Worm (Caenorhabditis elegans) whole organism, L4 larva: ENCODE results near the gene F07A11.4.
A peak's percentile ranks its signal among the peaks of the same experiment; 100 is the strongest.

Experiments
- F26F4.8 ChIP-seq: fragments of 200-800 bp; sonication (Bioruptor generic); conservative IDR thresholded peaks from 2 replicates; pipeline ENCODE4 v1.3.6; 2022; ENCODE audit warnings: missing genetic modification characterization, missing compliant biosample characterization
- F37D6.2 ChIP-seq: sonication (generic microtip); optimal IDR thresholded peaks from 2 replicates; lab custom pipeline; 2016; ENCODE audit warnings: mild to moderate bottlenecking, missing genetic modification characterization, missing compliant biosample characterization
- F44E2.7 ChIP-seq: fragments of 200-800 bp; sonication (Bioruptor generic); IDR thresholded peaks from 2 replicates; pipeline ENCODE4 v2.1.2; 2022; ENCODE audit warnings: missing genetic modification characterization, missing compliant biosample characterization
- R02D3.7 ChIP-seq: fragments of 150-350 bp; sonication (generic microtip); optimal IDR thresholded peaks from 3 replicates; lab custom pipeline; 2014; ENCODE audit warnings: missing biosample characterization, missing genetic modification characterization
- T20F7.1 ChIP-seq: fragments of 200-800 bp; sonication (Bioruptor generic); optimal IDR thresholded peaks from 2 replicates; lab custom pipeline; 2018; ENCODE audit warnings: mild to moderate bottlenecking, missing genetic modification characterization, missing compliant biosample characterization
- T26A8.4 ChIP-seq: fragments of 200-800 bp; sonication (Bioruptor generic); IDR thresholded peaks from 2 replicates; pipeline ENCODE4 v1.3.6; 2022; ENCODE audit warnings: missing genetic modification characterization, missing compliant biosample characterization
- Y105C5A.15 ChIP-seq: fragments of 200-800 bp; sonication (Bioruptor generic); IDR thresholded peaks from 2 replicates; pipeline ENCODE4 v1.3.6; 2022; ENCODE audit warnings: missing genetic modification characterization, missing compliant biosample characterization
- ZK337.2 ChIP-seq: fragments of 200-800 bp; sonication (Bioruptor generic); IDR thresholded peaks from 2 replicates; pipeline ENCODE4 v1.3.6; 2022; ENCODE audit warnings: missing genetic modification reagents, missing genetic modification characterization, missing compliant biosample characterization
- ZK546.5 ChIP-seq, 2 experiments: sonication (generic microtip); optimal IDR thresholded peaks; 2 replicates each; lab custom pipeline; 2017; ENCODE audit warnings: missing biosample characterization in 2 of 2, missing genetic modification characterization in 2 of 2
- ama-1 ChIP-seq: fragments of 150-350 bp; optimal IDR thresholded peaks from 2 replicates; lab custom pipeline; 2014; ENCODE audit warnings: inconsistent platforms, mixed read lengths
- attf-4 ChIP-seq: sonication (generic microtip); optimal IDR thresholded peaks from 3 replicates; lab custom pipeline; 2017; ENCODE audit warnings: missing biosample characterization, missing genetic modification characterization
- ceh-20 ChIP-seq: fragments of 200-800 bp; sonication (Bioruptor generic); IDR thresholded peaks from 2 replicates; pipeline ENCODE4 v1.3.6; 2022; ENCODE audit warnings: missing genetic modification reagents, missing genetic modification characterization, missing compliant biosample characterization
- ceh-28 ChIP-seq: fragments of 150-350 bp; optimal IDR thresholded peaks from 2 replicates; lab custom pipeline; 2014; ENCODE audit warnings: missing biosample characterization, missing genetic modification reagents, missing genetic modification characterization
- ceh-44 ChIP-seq: fragments of 200-800 bp; sonication (Bioruptor generic); IDR thresholded peaks from 2 replicates; pipeline ENCODE4 v1.3.6; 2022; ENCODE audit warnings: missing genetic modification reagents, missing genetic modification characterization, missing compliant biosample characterization
- ceh-62 ChIP-seq: sonication (generic microtip); optimal IDR thresholded peaks from 2 replicates; lab custom pipeline; 2017; ENCODE audit warnings: missing biosample characterization, missing genetic modification characterization
- ceh-82 ChIP-seq: sonication (generic microtip); optimal IDR thresholded peaks from 2 replicates; lab custom pipeline; 2017; ENCODE audit warnings: missing biosample characterization, missing genetic modification characterization
- ces-1 ChIP-seq: fragments of 150-350 bp; sonication (generic microtip); optimal IDR thresholded peaks from 4 replicates; lab custom pipeline; 2014; ENCODE audit warnings: missing biosample characterization, missing genetic modification reagents, missing genetic modification characterization
- ctbp-1 ChIP-seq: fragments of 200-800 bp; sonication (Bioruptor generic); IDR thresholded peaks from 2 replicates; pipeline ENCODE4 v1.3.6; 2022; ENCODE audit warnings: missing genetic modification reagents, missing genetic modification characterization, missing compliant biosample characterization
- daf-12 ChIP-seq: fragments of 150-350 bp; optimal IDR thresholded peaks from 2 replicates; lab custom pipeline; 2014; ENCODE audit warnings: missing biosample characterization, missing genetic modification reagents, missing genetic modification characterization
- dmd-6 ChIP-seq: fragments of 200-800 bp; sonication (Bioruptor generic); IDR thresholded peaks from 2 replicates; pipeline ENCODE4 v1.3.6; 2022; ENCODE audit warnings: missing genetic modification reagents, missing genetic modification characterization, missing compliant biosample characterization
- dmd-8 ChIP-seq: fragments of 200-800 bp; sonication (Bioruptor generic); IDR thresholded peaks from 2 replicates; pipeline ENCODE4 v1.3.6; 2022; ENCODE audit warnings: missing genetic modification characterization, missing compliant biosample characterization
- dmd-9 ChIP-seq: fragments of 200-800 bp; sonication (Bioruptor generic); IDR thresholded peaks from 2 replicates; pipeline ENCODE4 v1.3.6; 2022; ENCODE audit warnings: missing genetic modification reagents, missing genetic modification characterization, missing compliant biosample characterization
- fkh-10 ChIP-seq: fragments of 150-350 bp; optimal IDR thresholded peaks from 2 replicates; lab custom pipeline; 2014; ENCODE audit warnings: missing biosample characterization, missing genetic modification reagents, missing genetic modification characterization
- hif-1 ChIP-seq, 2 experiments: sonication (generic microtip); optimal IDR thresholded peaks; 2 replicates each; lab custom pipeline; 2016 to 2017; ENCODE audit warnings: missing compliant biosample characterization in 2 of 2, missing genetic modification characterization in 2 of 2, missing genetic modification reagents in 2 of 2, missing genotype in 2 of 2, mild to moderate bottlenecking in 1 of 2
- hlh-11 ChIP-seq: fragments of 200-800 bp; sonication (Bioruptor generic); optimal IDR thresholded peaks from 2 replicates; lab custom pipeline; 2018; ENCODE audit warnings: mild to moderate bottlenecking, missing genetic modification characterization, missing compliant biosample characterization
- hlh-30 ChIP-seq: sonication (generic microtip); optimal IDR thresholded peaks from 2 replicates; lab custom pipeline; 2017; ENCODE audit warnings: antibody characterized with exemption, mild to moderate bottlenecking, missing genetic modification characterization, missing compliant biosample characterization; ENCODE audit not compliant: insufficient read depth
- lim-7 ChIP-seq: fragments of 200-800 bp; sonication (Bioruptor generic); IDR thresholded peaks from 2 replicates; pipeline ENCODE4 v1.3.6; 2022; ENCODE audit warnings: missing genetic modification characterization, missing compliant biosample characterization
- lin-13 ChIP-seq: fragments of 150-350 bp; optimal IDR thresholded peaks from 2 replicates; lab custom pipeline; 2014; ENCODE audit warnings: missing biosample characterization, missing genetic modification reagents, missing genetic modification characterization
- lin-29 ChIP-seq: fragments of 200-800 bp; sonication (Bioruptor generic); IDR thresholded peaks from 2 replicates; pipeline ENCODE4 v1.3.6; 2022; ENCODE audit warnings: missing genetic modification reagents, missing genetic modification characterization, missing compliant biosample characterization
- lin-39 ChIP-seq: fragments of 150-350 bp; optimal IDR thresholded peaks from 2 replicates; lab custom pipeline; 2014; ENCODE audit warnings: missing biosample characterization, missing genetic modification reagents, missing genetic modification characterization
- madf-5 ChIP-seq, 2 experiments: fragments of 200-800 bp; sonication (Bioruptor generic); IDR thresholded peaks; 2 replicates each; pipeline ENCODE4 v1.3.6; 2022; ENCODE audit warnings: missing compliant biosample characterization in 2 of 2, missing genetic modification characterization in 2 of 2
- madf-9 ChIP-seq: fragments of 200-800 bp; sonication (Bioruptor generic); conservative IDR thresholded peaks from 2 replicates; pipeline ENCODE4 v1.3.6; 2022; ENCODE audit warnings: missing genetic modification reagents, missing genetic modification characterization, missing compliant biosample characterization
- mdl-1 ChIP-seq, 2 experiments: fragments of 150-350 bp in 1 of 2; sonication (generic microtip) in 1 of 2; optimal IDR thresholded peaks; 2 replicates each; lab custom pipeline; 2014 to 2017; ENCODE audit warnings: missing biosample characterization in 2 of 2, missing genetic modification characterization in 2 of 2
- mes-2 ChIP-seq: sonication (generic microtip); optimal IDR thresholded peaks from 2 replicates; lab custom pipeline; 2016; ENCODE audit warnings: missing genotype, mild to moderate bottlenecking, missing genetic modification characterization, missing compliant biosample characterization; ENCODE audit not compliant: poor library complexity, severe bottlenecking
- mxl-2 ChIP-seq: fragments of 200-800 bp; sonication (Bioruptor generic); conservative IDR thresholded peaks from 2 replicates; pipeline ENCODE4 v1.3.6; 2022; ENCODE audit warnings: missing genetic modification reagents, missing genetic modification characterization, missing compliant biosample characterization
- mxl-3 ChIP-seq: fragments of 200-800 bp; sonication (Bioruptor generic); optimal IDR thresholded peaks from 2 replicates; lab custom pipeline; 2018; ENCODE audit warnings: mild to moderate bottlenecking, missing genetic modification characterization, missing compliant biosample characterization
- nhr-102 ChIP-seq: sonication (generic microtip); optimal IDR thresholded peaks from 2 replicates; lab custom pipeline; 2016; ENCODE audit warnings: mild to moderate bottlenecking, missing genetic modification characterization, moderate library complexity, missing compliant biosample characterization
- nhr-111 ChIP-seq: fragments of 200-800 bp; sonication (Bioruptor generic); optimal IDR thresholded peaks from 2 replicates; lab custom pipeline; 2018; ENCODE audit warnings: mild to moderate bottlenecking, missing genetic modification characterization, missing compliant biosample characterization
- nhr-237 ChIP-seq: sonication (generic microtip); optimal IDR thresholded peaks from 2 replicates; lab custom pipeline; 2017; ENCODE audit warnings: missing biosample characterization, missing genetic modification characterization
- nhr-42 ChIP-seq: fragments of 200-800 bp; sonication (Bioruptor generic); IDR thresholded peaks from 2 replicates; pipeline ENCODE4 v1.3.6; 2022; ENCODE audit warnings: missing genetic modification characterization, missing compliant biosample characterization
- nhr-48 ChIP-seq: sonication (generic microtip); optimal IDR thresholded peaks from 2 replicates; lab custom pipeline; 2016; ENCODE audit warnings: mild to moderate bottlenecking, missing genetic modification characterization, missing compliant biosample characterization
- nhr-6 ChIP-seq: fragments of 150-350 bp; optimal IDR thresholded peaks from 2 replicates; lab custom pipeline; 2014; ENCODE audit warnings: missing biosample characterization, missing genetic modification characterization
- php-3 ChIP-seq: fragments of 200-800 bp; sonication (Bioruptor generic); IDR thresholded peaks from 2 replicates; pipeline ENCODE4 v1.3.6; 2022; ENCODE audit warnings: missing genetic modification reagents, missing genetic modification characterization, missing compliant biosample characterization
- pqm-1 ChIP-seq: sonication (generic microtip); optimal IDR thresholded peaks from 2 replicates; lab custom pipeline; 2017; ENCODE audit warnings: missing biosample characterization, missing genetic modification characterization
- snpc-1.2 ChIP-seq: fragments of 200-800 bp; sonication (Bioruptor generic); IDR thresholded peaks from 2 replicates; pipeline ENCODE4 v1.3.6; 2022; ENCODE audit warnings: missing genetic modification reagents, missing genetic modification characterization, missing compliant biosample characterization
- spr-1 ChIP-seq: sonication (generic microtip); optimal IDR thresholded peaks from 2 replicates; lab custom pipeline; 2016; ENCODE audit warnings: mild to moderate bottlenecking, missing genetic modification characterization, missing compliant biosample characterization
- tra-1 ChIP-seq: fragments of 200-800 bp; sonication (Bioruptor generic); IDR thresholded peaks from 2 replicates; pipeline ENCODE4 v1.3.6; 2022; ENCODE audit warnings: missing genetic modification reagents, missing genetic modification characterization, missing compliant biosample characterization
- unc-130 ChIP-seq: sonication (generic microtip); optimal IDR thresholded peaks from 2 replicates; lab custom pipeline; 2016; ENCODE audit warnings: missing genetic modification reagents, missing genetic modification characterization, missing compliant biosample characterization
- unc-39 ChIP-seq: sonication (generic microtip); optimal IDR thresholded peaks from 2 replicates; lab custom pipeline; 2017; ENCODE audit warnings: missing biosample characterization, missing genetic modification characterization
- vab-7 ChIP-seq: fragments of 200-800 bp; sonication (Bioruptor generic); IDR thresholded peaks from 2 replicates; pipeline ENCODE4 v1.3.6; 2022; ENCODE audit warnings: missing genetic modification reagents, missing genetic modification characterization, missing compliant biosample characterization
- zfp-2 ChIP-seq: sonication (generic microtip); optimal IDR thresholded peaks from 2 replicates; lab custom pipeline; 2016; ENCODE audit warnings: mild to moderate bottlenecking, missing genetic modification characterization, missing compliant biosample characterization
- ztf-7 ChIP-seq: fragments of 150-350 bp; optimal IDR thresholded peaks from 2 replicates; lab custom pipeline; 2014; ENCODE audit warnings: missing biosample characterization, missing genetic modification characterization

Gene F07A11.4

ce11 chrII:11636617-11637016 lies 35.8 kb downstream of the F07A11.4 start (continued):
- TF ChIP-seq lin-29 (GFP tag; lab: Robert Waterston, UW) (no peak), madf-5 (GFP tag; IDR thresholded peaks at IDR 0.05; lab: Robert Waterston, UW) (no peak), nhr-6 (tag; lab: Kevin White, UChicago) (no peak), nhr-237 (tag; lab: Kevin White, UChicago) (no peak), ZK337.2 (GFP tag; lab: Robert Waterston, UW) (no peak), hlh-11 (tag; lab: Kevin White, UChicago) (peak; percentile 36), lim-7 (0 out of 2 replicates have a peak, but pooled peaks have one; percentile 50), attf-4 (tag; lab: Kevin White, UChicago) (no peak), ceh-28 (tag; lab: Kevin White, UChicago) (no peak), dmd-9 (GFP tag; lab: Robert Waterston, UW) (no peak), ceh-44 (GFP tag; lab: Robert Waterston, UW) (no peak), ceh-20 (GFP tag; lab: Robert Waterston, UW) (no peak), nhr-42 (no peak), T20F7.1 (no peak), lin-39 (tag; lab: Kevin White, UChicago) (no peak), hlh-30 (tag; lab: Kevin White, UChicago) (no peak), tra-1 (no peak), nhr-48 (tag; lab: Kevin White, UChicago) (no peak), snpc-1.2 (GFP tag; lab: Robert Waterston, UW) (no peak), ceh-62 (tag; lab: Kevin White, UChicago) (no peak), ces-1 (GFP tag; lab: Kevin White, UChicago) (no peak), nhr-111 (GFP tag; lab: Kevin White, UChicago) (no peak), php-3 (GFP tag; lab: Robert Waterston, UW) (0 out of 2 replicates have a peak, but pooled peaks have one; percentile 24), hif-1 (tag; optimal IDR thresholded peaks at IDR 0.05; lab: Kevin White, UChicago) (peak in 1 of 2 experiments; percentile 3), T26A8.4 (GFP tag; lab: Robert Waterston, UW) (no peak; the same call in none of the 2 replicates), nhr-102 (tag; lab: Kevin White, UChicago) (no peak), ctbp-1 (GFP tag; lab: Robert Waterston, UW) (no peak), unc-130 (GFP tag; lab: Kevin White, UChicago) (no peak), vab-7 (GFP tag; lab: Robert Waterston, UW) (no peak), dmd-8 (GFP tag; lab: Robert Waterston, UW) (no peak), R02D3.7 (tag; lab: Kevin White, UChicago) (no peak), lin-13 (no peak), mxl-2 (GFP tag; lab: Robert Waterston, UW) (no peak), F37D6.2 (tag; lab: Kevin White, UChicago) (no peak), unc-39 (no peak), daf-12 (no peak), madf-9 (GFP tag; lab: Robert Waterston, UW) (no peak), ama-1 (lab: Kevin White, UChicago) (peak; percentile 46), mxl-3 (GFP tag; lab: Kevin White, UChicago) (no peak), zfp-2 (no peak), fkh-10 (GFP tag; lab: Kevin White, UChicago) (no peak), pqm-1 (tag; lab: Kevin White, UChicago) (no peak), F26F4.8 (GFP tag; lab: Robert Waterston, UW) (0 out of 2 replicates have a peak, but pooled peaks have one; percentile 14), F44E2.7 (no peak), dmd-6 (GFP tag; lab: Robert Waterston, UW) (no peak), ceh-82 (tag; lab: Kevin White, UChicago) (no peak), mes-2 (tag; lab: Kevin White, UChicago) (peak; percentile 24), ZK546.5 (tag; optimal IDR thresholded peaks at IDR 0.05; lab: Kevin White, UChicago) (no peak), spr-1 (no peak), mdl-1 (tag; optimal IDR thresholded peaks at IDR 0.05; lab: Kevin White, UChicago) (no peak), ztf-7 (tag; lab: Kevin White, UChicago) (no peak), Y105C5A.15 (GFP tag; lab: Robert Waterston, UW) (no peak)
- TF ChIP-seq, all 104 proteins: peak for 12
